Fruit fly (Drosophila melanogaster): ENCODE data around the gene Sod1.
A peak's percentile ranks its signal among the peaks of the same experiment; 100 is the strongest.

Sod1 gene

DNA sequence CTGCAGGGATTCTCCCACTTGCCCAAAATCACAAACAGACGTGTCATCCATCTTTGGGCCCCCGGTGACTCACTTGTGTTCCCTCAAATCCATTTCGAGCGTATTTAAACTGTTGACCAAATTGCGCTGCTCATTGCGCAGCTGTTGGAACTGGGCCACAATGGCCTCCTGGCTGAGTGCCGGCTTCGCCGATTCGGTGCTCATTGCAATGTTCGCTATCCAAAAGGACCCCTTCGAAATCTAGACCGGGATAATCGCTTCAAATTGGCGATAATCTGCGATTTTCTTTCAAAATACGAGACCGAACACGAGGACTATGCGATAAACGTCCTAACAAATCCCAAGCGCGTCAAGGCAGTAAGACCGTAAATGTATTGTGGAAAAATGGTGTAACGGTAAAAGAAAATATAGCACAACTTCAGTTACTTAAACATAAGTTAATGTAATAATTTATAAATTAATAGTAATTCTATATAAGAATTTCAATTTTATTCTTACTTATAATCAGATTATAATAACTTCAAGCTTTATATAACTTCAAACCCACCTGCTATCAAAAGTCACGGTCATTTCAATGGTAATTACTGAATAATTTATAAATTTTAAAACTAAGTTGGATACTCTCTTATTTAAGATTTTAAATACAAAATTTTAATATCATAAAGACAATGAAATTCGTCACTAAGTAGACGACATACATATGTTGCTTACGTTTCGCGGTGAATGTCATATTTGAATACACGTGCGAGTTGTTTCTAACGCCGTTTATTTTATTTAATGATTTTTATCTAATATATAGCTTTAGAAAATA lies 39.3 kb downstream of the Sod1 start, which contains the start of the genes Pfdn2 and Noc1:
Pfdn2 (minus strand) TSS at position 346 of the 811 bp plus-strand sequence.
Noc1 (plus strand) TSS at position 727 of the 811 bp plus-strand sequence.
- TF ChIP-seq Pif1B (GFP tag; optimal IDR thresholded peaks at IDR 0.05) (no peak), Ets98B (GFP tag; IDR thresholded peaks at IDR 0.05) (0 out of 2 replicates have a peak, but pooled peaks have one; percentile 25), CG17806 (tag; optimal IDR thresholded peaks at IDR 0.05) (peak; percentile 36), CG9948 (tag; optimal IDR thresholded peaks at IDR 0.05) (no peak), CG15710 (tag; optimal IDR thresholded peaks at IDR 0.05) (peak; percentile 23), CG13204 (GFP tag; optimal IDR thresholded peaks at IDR 0.05) (no peak), CG32121 (GFP tag; IDR thresholded peaks at IDR 0.05) (no peak)

dm6 chr3L:11071057-11071456 lies 42.5 kb downstream of the Sod1 start:
- no peak for TF ChIP-seq rn (GFP tag; IDR thresholded peaks at IDR 0.05)
- TF ChIP-seq Snoo (tag; optimal IDR thresholded peaks at IDR 0.05): no peak
- TF ChIP-seq Pif1A (GFP tag; optimal IDR thresholded peaks at IDR 0.05): no peak
- no peak for TF ChIP-seq CG9948 (tag; optimal IDR thresholded peaks at IDR 0.05)
- TF ChIP-seq Ets98B (GFP tag; IDR thresholded peaks at IDR 0.05): no peak
- TF ChIP-seq EcR (GFP tag; optimal IDR thresholded peaks at IDR 0.05): no peak
- TF ChIP-seq Pif1B (GFP tag; optimal IDR thresholded peaks at IDR 0.05): no peak
- TF ChIP-seq CG32121 (GFP tag; IDR thresholded peaks at IDR 0.05): no peak
- TF ChIP-seq CG8159 (tag; optimal IDR thresholded peaks at IDR 0.05): no peak
- TF ChIP-seq gl (tag; optimal IDR thresholded peaks at IDR 0.05): no peak
- no peak for TF ChIP-seq CG4496 (GFP tag; IDR thresholded peaks at IDR 0.05)
- no peak for TF ChIP-seq CG13204 (GFP tag; optimal IDR thresholded peaks at IDR 0.05)
- no peak for TF ChIP-seq CG17806 (tag; optimal IDR thresholded peaks at IDR 0.05)
- TF ChIP-seq CG12605 (GFP tag; IDR thresholded peaks at IDR 0.05): no peak
- TF ChIP-seq D1 (tag; optimal IDR thresholded peaks at IDR 0.05): no peak
- TF ChIP-seq CG8301 (tag; optimal IDR thresholded peaks at IDR 0.05): no peak
- no peak for TF ChIP-seq fd96Ca (GFP tag; IDR thresholded peaks at IDR 0.05)
- TF ChIP-seq CG14655 (GFP tag; optimal IDR thresholded peaks at IDR 0.05): no peak
- no peak for TF ChIP-seq CG34367 (tag; optimal IDR thresholded peaks at IDR 0.05)
- TF ChIP-seq CG10348 (GFP tag; IDR thresholded peaks at IDR 0.05): no peak

DNA sequence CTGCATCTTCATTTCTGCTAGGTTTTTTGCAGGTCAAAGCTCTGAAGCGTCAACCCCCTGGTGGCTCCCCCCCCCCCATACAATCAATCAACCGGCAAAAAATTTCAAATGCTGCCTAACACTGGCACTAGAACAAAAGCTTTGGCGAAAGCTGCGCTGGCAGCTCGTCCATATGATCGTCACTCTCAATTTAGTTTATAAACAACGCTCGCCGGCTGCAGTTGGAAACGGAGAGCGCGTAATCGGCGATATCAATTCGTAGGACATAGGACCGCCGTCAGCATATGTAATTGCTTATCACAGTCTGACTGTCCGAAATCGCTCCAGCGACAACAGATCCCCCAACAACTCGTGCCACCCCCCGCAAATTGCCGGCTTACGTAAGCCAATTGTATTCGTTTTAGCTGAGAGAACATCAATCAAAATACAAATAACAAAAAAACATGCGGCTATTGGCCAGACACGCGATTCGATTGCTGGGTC lies 43.1 kb downstream of the Sod1 start, which contains the start of gene Mocs1:
Mocs1 (plus strand) TSS at position 155 of the 483 bp plus-strand sequence.
- TF ChIP-seq fd96Ca (GFP tag; IDR thresholded peaks at IDR 0.05): peak; percentile 48; the same call in 2 of the 3 replicates
- TF ChIP-seq CG17806 (tag; optimal IDR thresholded peaks at IDR 0.05): no peak
- TF ChIP-seq CG9948 (tag; optimal IDR thresholded peaks at IDR 0.05): no peak
- TF ChIP-seq Ets98B (GFP tag; IDR thresholded peaks at IDR 0.05): peak; percentile 53; the same call in 1 of the 2 replicates
- TF ChIP-seq CG13204 (GFP tag; optimal IDR thresholded peaks at IDR 0.05): no peak
- TF ChIP-seq CG32121 (GFP tag; IDR thresholded peaks at IDR 0.05): peak; percentile 54

DNA sequence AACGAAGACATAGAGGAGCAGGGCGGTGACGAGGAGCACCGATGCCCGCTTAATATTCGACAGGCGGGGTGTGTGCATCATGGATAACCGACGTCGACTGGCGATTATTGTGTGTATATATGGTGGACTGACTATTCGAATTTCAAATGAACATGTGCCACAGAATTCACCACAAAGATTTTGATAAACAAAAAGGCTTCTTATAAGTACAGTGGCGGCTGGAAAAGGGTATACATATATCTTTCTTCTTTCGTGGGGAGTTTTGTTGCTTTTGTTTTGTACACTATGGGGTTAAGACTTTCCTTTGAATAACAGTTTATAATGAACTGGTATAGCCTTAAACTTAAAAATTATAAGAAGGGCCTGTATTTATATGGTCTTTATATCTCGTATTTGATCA lies 43.8 kb downstream of the Sod1 start, which contains the start of gene CG6310:
CG6310 (minus strand) TSS at position 101 of the 400 bp plus-strand sequence.
- TF ChIP-seq CG14655 (GFP tag; optimal IDR thresholded peaks at IDR 0.05) (no peak), gl (tag; optimal IDR thresholded peaks at IDR 0.05) (no peak), Ets98B (GFP tag; IDR thresholded peaks at IDR 0.05) (no peak), CG32121 (GFP tag; IDR thresholded peaks at IDR 0.05) (no peak), CG8301 (tag; optimal IDR thresholded peaks at IDR 0.05) (no peak), CG17806 (tag; optimal IDR thresholded peaks at IDR 0.05) (no peak), EcR (GFP tag; optimal IDR thresholded peaks at IDR 0.05) (no peak), CG34367 (tag; optimal IDR thresholded peaks at IDR 0.05) (no peak), Pif1B (GFP tag; optimal IDR thresholded peaks at IDR 0.05) (no peak)

DNA sequence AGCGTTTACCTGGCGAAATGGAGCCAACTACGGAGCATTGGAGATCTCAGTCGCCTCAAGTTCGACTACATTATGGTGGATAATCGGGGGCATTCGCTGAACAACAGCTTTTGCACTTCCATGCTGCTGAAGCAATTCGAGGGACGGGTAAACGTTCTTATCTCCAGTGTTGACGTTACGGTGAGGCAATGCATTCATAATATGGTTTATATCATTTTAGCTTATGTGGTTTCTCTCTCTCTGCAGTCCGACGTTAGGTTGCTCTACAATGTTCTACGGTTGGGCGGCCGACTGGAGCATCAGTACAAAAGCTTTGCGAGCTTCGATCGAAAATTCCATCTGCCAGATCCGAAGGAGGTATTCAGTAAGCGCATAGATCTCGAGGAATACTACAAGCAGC lies 47.7 kb downstream of the Sod1 start:
- TF ChIP-seq CG14655 (GFP tag; optimal IDR thresholded peaks at IDR 0.05) (no peak), CG32121 (GFP tag; IDR thresholded peaks at IDR 0.05) (peak; percentile 16; the same call in 1 of the 2 replicates)

DNA sequence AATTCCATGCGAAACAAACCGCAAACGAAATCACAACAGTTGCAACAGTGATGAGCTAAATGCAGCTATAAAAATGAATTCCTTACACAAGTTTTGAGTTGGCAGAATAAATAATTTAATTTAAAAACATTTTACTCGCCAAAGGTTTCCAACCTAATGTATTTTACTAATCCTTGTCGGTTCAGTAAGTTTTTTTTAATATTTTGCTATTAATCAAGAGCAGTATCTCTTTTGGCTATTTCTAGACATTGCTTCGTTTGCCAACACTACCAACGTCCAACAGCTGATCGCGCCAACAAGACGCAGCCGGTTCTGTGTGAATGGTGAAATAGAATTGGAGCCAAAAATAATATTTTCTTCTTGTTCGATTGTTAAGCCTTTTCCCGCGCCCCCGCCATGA lies 48.9 kb downstream of the Sod1 start, which contains the start of the genes CG32075, CG45101 and SuUR:
CG32075 (minus strand) TSS at position 253 of the 400 bp plus-strand sequence.
CG45101 (plus strand) TSS at position 303 of the 400 bp plus-strand sequence.
SuUR (plus strand) TSS at position 303 of the 400 bp plus-strand sequence.
- TF ChIP-seq Pif1A (GFP tag; optimal IDR thresholded peaks at IDR 0.05): peak; percentile 78
- peak; percentile 78 for TF ChIP-seq CG15710 (tag; optimal IDR thresholded peaks at IDR 0.05)
- TF ChIP-seq EcR (GFP tag; optimal IDR thresholded peaks at IDR 0.05): no peak
- no peak for TF ChIP-seq CG12605 (GFP tag; IDR thresholded peaks at IDR 0.05)
- TF ChIP-seq CG13204 (GFP tag; optimal IDR thresholded peaks at IDR 0.05): no peak
- TF ChIP-seq CG8159 (tag; optimal IDR thresholded peaks at IDR 0.05): peak; percentile 52
- peak; percentile 74 for TF ChIP-seq CG9948 (tag; optimal IDR thresholded peaks at IDR 0.05)
- peak; percentile 75 for TF ChIP-seq CG17806 (tag; optimal IDR thresholded peaks at IDR 0.05)
- peak; percentile 77 for TF ChIP-seq Ets98B (GFP tag; IDR thresholded peaks at IDR 0.05)
- TF ChIP-seq Pif1B (GFP tag; optimal IDR thresholded peaks at IDR 0.05): peak; percentile 71
- no peak for TF ChIP-seq D1 (tag; optimal IDR thresholded peaks at IDR 0.05)
- no peak for TF ChIP-seq CG14655 (GFP tag; optimal IDR thresholded peaks at IDR 0.05)
- TF ChIP-seq CG10348 (GFP tag; IDR thresholded peaks at IDR 0.05): no peak
- peak; percentile 86 for TF ChIP-seq CG32121 (GFP tag; IDR thresholded peaks at IDR 0.05)
- TF ChIP-seq rn (GFP tag; IDR thresholded peaks at IDR 0.05): peak; percentile 69
- TF ChIP-seq CG34367 (tag; optimal IDR thresholded peaks at IDR 0.05): peak; percentile 56
- TF ChIP-seq CG8301 (tag; optimal IDR thresholded peaks at IDR 0.05): peak; percentile 70
- no peak for TF ChIP-seq gl (tag; optimal IDR thresholded peaks at IDR 0.05)
- TF ChIP-seq CG4496 (GFP tag; IDR thresholded peaks at IDR 0.05): peak; percentile 83
- TF ChIP-seq Snoo (tag; optimal IDR thresholded peaks at IDR 0.05): peak; percentile 76
- TF ChIP-seq fd96Ca (GFP tag; IDR thresholded peaks at IDR 0.05): peak; percentile 52; the same call in 2 of the 3 replicates

Measured in whole organism, pupa.